Fruit fly (Drosophila melanogaster): ENCODE results near the gene Culd.

dm6 chr3L:8306880-8307279 lies 49.2 kb downstream of the Culd start, which contains the start of gene Gr66a:
- TF ChIP-seq pzg (GFP tag; optimal IDR thresholded peaks at IDR 0.05) (no peak), CG31224 (GFP tag; IDR thresholded peaks at IDR 0.05) (no peak), Dek (tag; optimal IDR thresholded peaks at IDR 0.05) (no peak)

All from whole organism, embryonic.